Fruit fly (Drosophila melanogaster): Measurements from ENCODE around the gene CG7341.

The CG7341 gene

DNA sequence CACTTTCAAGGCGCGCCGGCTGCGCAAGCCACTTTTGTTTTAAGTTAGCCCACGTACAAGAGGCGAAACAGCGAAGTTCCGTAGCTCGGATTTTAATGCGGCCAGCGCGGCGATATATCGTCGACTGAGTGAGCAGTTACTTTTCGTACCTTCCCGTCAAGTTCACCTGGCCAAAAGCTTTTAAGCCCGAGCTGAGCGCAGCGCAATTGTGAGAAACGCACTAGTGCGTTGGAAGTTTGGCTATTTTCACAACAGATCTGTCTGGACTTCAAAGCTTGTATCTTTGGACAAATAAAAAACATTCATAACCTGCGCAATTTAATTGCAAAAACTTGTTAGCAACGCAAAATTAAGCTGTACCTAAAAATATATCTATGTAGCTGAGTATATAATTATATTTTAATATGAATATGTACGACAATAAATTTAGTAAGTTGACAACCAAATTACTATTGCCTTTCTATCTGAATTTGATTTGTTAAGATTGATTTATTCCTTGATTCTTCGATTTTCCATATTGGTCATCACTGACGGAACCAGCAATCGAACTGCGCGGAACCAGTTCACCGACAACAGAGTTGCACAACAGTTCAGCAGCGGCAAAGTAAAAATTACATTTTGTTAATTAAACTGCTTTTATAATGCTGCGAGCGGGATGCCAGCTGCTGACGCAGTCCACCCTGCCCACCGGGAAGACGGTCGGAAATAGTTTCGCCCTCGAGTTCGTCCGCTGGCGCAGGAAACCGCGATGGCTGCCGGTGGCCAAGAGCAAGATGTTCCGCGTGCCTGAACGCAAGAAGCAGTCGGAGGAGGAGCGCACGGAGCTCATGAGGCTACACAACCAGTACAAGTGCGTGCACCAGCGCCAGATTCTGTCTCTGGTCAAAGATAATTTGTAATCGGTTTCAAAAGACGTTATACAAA lies 6.5 kb upstream of the CG7341 start, which contains the start of the genes CG13698 and mRpS26 (continued):
- TF ChIP-seq bsh (GFP tag; optimal IDR thresholded peaks at IDR 0.05), result peak in 1 of 2 experiments; percentile 71
- peak; percentile 19 for TF ChIP-seq slou (GFP tag; optimal IDR thresholded peaks at IDR 0.05)
- TF ChIP-seq Drgx (GFP tag; IDR thresholded peaks at IDR 0.05), result peak; percentile 34; the same call in 1 of the 2 replicates
- no peak for TF ChIP-seq ham (GFP tag; IDR thresholded peaks at IDR 0.05)
- peak; percentile 77 for TF ChIP-seq CG9817 (tag; optimal IDR thresholded peaks at IDR 0.05)
- peak; percentile 22; the same call in 1 of the 3 replicates for TF ChIP-seq croc (GFP tag; conservative IDR thresholded peaks at IDR 0.05)
- no peak for TF ChIP-seq CG1792 (GFP tag; optimal IDR thresholded peaks at IDR 0.05)
- TF ChIP-seq CG5953 (GFP tag; IDR thresholded peaks at IDR 0.05), result peak; percentile 26; the same call in 1 of the 2 replicates
- no peak for TF ChIP-seq CG6854 (GFP tag; optimal IDR thresholded peaks at IDR 0.05)
- 0 out of 2 replicates have a peak, but pooled peaks have one; percentile 21 for TF ChIP-seq Nf-YA (GFP tag; IDR thresholded peaks at IDR 0.05)
- no peak for TF ChIP-seq tup (GFP tag; optimal IDR thresholded peaks at IDR 0.05)
- TF ChIP-seq CkIIα-i1 (GFP tag; IDR thresholded peaks at IDR 0.05), result no peak
- TF ChIP-seq eyg (GFP tag; optimal IDR thresholded peaks at IDR 0.05), result no peak
- TF ChIP-seq sna (GFP tag; IDR thresholded peaks at IDR 0.05; ENCODE audit: partially characterized antibody), result no peak
- TF ChIP-seq CG11696 (GFP tag; IDR thresholded peaks at IDR 0.05), result no peak
- peak; percentile 83 for TF ChIP-seq sug (tag; optimal IDR thresholded peaks at IDR 0.05)
- peak; percentile 60 for TF ChIP-seq CG3995 (GFP tag; optimal IDR thresholded peaks at IDR 0.05)
- TF ChIP-seq sens (GFP tag), result peak; percentile 91
- TF ChIP-seq CG7839 (tag; optimal IDR thresholded peaks at IDR 0.05), result peak; percentile 72
- TF ChIP-seq br (optimal IDR thresholded peaks at IDR 0.05), result no peak
- peak; percentile 60 for TF ChIP-seq HmgZ (tag; optimal IDR thresholded peaks at IDR 0.05)
- TF ChIP-seq CG17912 (GFP tag; optimal IDR thresholded peaks at IDR 0.05), result no peak
- TF ChIP-seq Dref (GFP tag; IDR thresholded peaks at IDR 0.05), result no peak
- peak; percentile 53 for TF ChIP-seq CG1529 (GFP tag; optimal IDR thresholded peaks at IDR 0.05)
- TF ChIP-seq CG14050 (GFP tag; IDR thresholded peaks at IDR 0.05), result peak; percentile 50; the same call in 2 of the 3 replicates
- no peak for TF ChIP-seq Ravus (GFP tag; IDR thresholded peaks at IDR 0.05)
- TF ChIP-seq lov (optimal IDR thresholded peaks at IDR 0.05), result no peak
- TF ChIP-seq lov (GFP tag; IDR thresholded peaks at IDR 0.05), result peak; percentile 49; the same call in 1 of the 3 replicates
- peak; percentile 53 for TF ChIP-seq cwo (GFP tag; optimal IDR thresholded peaks at IDR 0.05)
- peak; percentile 59 for TF ChIP-seq gro (GFP tag; optimal IDR thresholded peaks at IDR 0.05)
- TF ChIP-seq Nf-YB (GFP tag; optimal IDR thresholded peaks at IDR 0.05), result peak; percentile 49
- no peak for TF ChIP-seq cato (GFP tag; optimal IDR thresholded peaks at IDR 0.05; ENCODE audit: borderline replicate concordance)
- TF ChIP-seq CG2875 (GFP tag; optimal IDR thresholded peaks at IDR 0.05), result peak; percentile 15
- no peak for TF ChIP-seq ab (GFP tag; optimal IDR thresholded peaks at IDR 0.05)
- TF ChIP-seq CG6175 (GFP tag; IDR thresholded peaks at IDR 0.05), result no peak
- peak; percentile 59; the same call in 1 of the 2 replicates for TF ChIP-seq CG3847 (GFP tag; IDR thresholded peaks at IDR 0.05)
- no peak for TF ChIP-seq wek (GFP tag; optimal IDR thresholded peaks at IDR 0.05)
- peak; percentile 75 for TF ChIP-seq Fer3 (tag; optimal IDR thresholded peaks at IDR 0.05)
- peak; percentile 43; the same call in 1 of the 2 replicates for TF ChIP-seq Taf1 (GFP tag; IDR thresholded peaks at IDR 0.05)
- TF ChIP-seq Atf-2 (GFP tag; optimal IDR thresholded peaks at IDR 0.05), result no peak
- TF ChIP-seq CG9932 (GFP tag; IDR thresholded peaks at IDR 0.05), result peak; percentile 80
- TF ChIP-seq CG1832 (GFP tag; optimal IDR thresholded peaks at IDR 0.05), result no peak
- peak; percentile 30; the same call in 1 of the 3 replicates for TF ChIP-seq zen2 (GFP tag; IDR thresholded peaks at IDR 0.05; ENCODE audit: partially characterized antibody)
- TF ChIP-seq HLHmδ (GFP tag; optimal IDR thresholded peaks at IDR 0.05), result no peak
- TF ChIP-seq CG42726 (GFP tag; IDR thresholded peaks at IDR 0.05; ENCODE audit: partially characterized antibody), result peak; percentile 48; the same call in 1 of the 2 replicates
- peak; percentile 25 for TF ChIP-seq HmgD (GFP tag; optimal IDR thresholded peaks at IDR 0.05)
- no peak for TF ChIP-seq CG4282 (GFP tag; optimal IDR thresholded peaks at IDR 0.05)
- TF ChIP-seq Camta (GFP tag; optimal IDR thresholded peaks at IDR 0.05), result no peak
- TF ChIP-seq CG31365 (tag; optimal IDR thresholded peaks at IDR 0.05), result no peak

Measured in whole organism, embryonic.